Worm (Caenorhabditis elegans): ENCODE results near the gene F07G11.1.

Gene F07G11.1

ce11 chrV:7352186-7353053, 45.2 kb downstream of the F07G11.1 start, which contains the start of the genes srh-231 and srh-275:
Gene srh-231, minus strand, starts transcription at chrV:7352236.
Gene srh-275, plus strand, starts transcription at chrV:7353003.
- no peak for TF ChIP-seq mxl-1 (tag; optimal IDR thresholded peaks at IDR 0.05)
- TF ChIP-seq Y56A3A.18 (GFP tag; IDR thresholded peaks at IDR 0.05) = no peak
- TF ChIP-seq pbrm-1 (GFP tag; IDR thresholded peaks at IDR 0.05) = no peak
- no peak for TF ChIP-seq nfya-1 (tag; optimal IDR thresholded peaks at IDR 0.05; ENCODE audit: borderline replicate concordance, insufficient read depth)
- TF ChIP-seq bed-1 (GFP tag; IDR thresholded peaks at IDR 0.05) = no peak
- TF ChIP-seq hsf-1 (GFP tag; IDR thresholded peaks at IDR 0.05) = no peak

ce11 chrV:7353602-7354001, 46.4 kb downstream of the F07G11.1 start:
- no peak for TF ChIP-seq ceh-91 (GFP tag; IDR thresholded peaks at IDR 0.05)
- no peak for TF ChIP-seq somi-1 (GFP tag; optimal IDR thresholded peaks at IDR 0.05)
- no peak for TF ChIP-seq nfyb-1 (GFP tag; IDR thresholded peaks at IDR 0.05)
- TF ChIP-seq snpc-4 (GFP tag; optimal IDR thresholded peaks at IDR 0.05) = no peak
- TF ChIP-seq snpc-4 (tag; optimal IDR thresholded peaks at IDR 0.05) = no peak
- no peak for TF ChIP-seq lin-40 (tag; optimal IDR thresholded peaks at IDR 0.05)
- TF ChIP-seq Y79H2A.3 (GFP tag; conservative IDR thresholded peaks at IDR 0.05) = no peak
- no peak for TF ChIP-seq aptf-2 (GFP tag; conservative IDR thresholded peaks at IDR 0.05)
- TF ChIP-seq rec-8 (tag; optimal IDR thresholded peaks at IDR 0.05) = no peak
- no peak for TF ChIP-seq hmg-20 (GFP tag; IDR thresholded peaks at IDR 0.05)
- no peak for TF ChIP-seq atf-7 (tag; optimal IDR thresholded peaks at IDR 0.05)
- TF ChIP-seq let-526 (GFP tag; IDR thresholded peaks at IDR 0.05) = no peak
- no peak for TF ChIP-seq F39B2.1 (GFP tag; IDR thresholded peaks at IDR 0.05)
- TF ChIP-seq attf-6 (GFP tag; IDR thresholded peaks at IDR 0.05) = no peak
- TF ChIP-seq hlh-26 (GFP tag; conservative IDR thresholded peaks at IDR 0.05) = no peak
- no peak for TF ChIP-seq xnd-1 (tag; optimal IDR thresholded peaks at IDR 0.05)
- no peak for TF ChIP-seq mel-28 (tag; optimal IDR thresholded peaks at IDR 0.05; ENCODE audit: borderline replicate concordance)
- no peak for TF ChIP-seq F33H1.4 (GFP tag; IDR thresholded peaks at IDR 0.05)
- TF ChIP-seq bed-2 (GFP tag; IDR thresholded peaks at IDR 0.05) = no peak
- TF ChIP-seq B0019.2 (GFP tag; conservative IDR thresholded peaks at IDR 0.05) = no peak
- no peak for TF ChIP-seq zfh-2 (GFP tag; conservative IDR thresholded peaks at IDR 0.05)

ce11 chrV:7355464-7355863, 48.3 kb downstream of the F07G11.1 start, which contains the start of gene tag-293:
Gene tag-293, minus strand, starts transcription at chrV:7355564.
- no peak for TF ChIP-seq ccch-3 (GFP tag; optimal IDR thresholded peaks at IDR 0.05)
- TF ChIP-seq cebp-2 (GFP tag; IDR thresholded peaks at IDR 0.05) = no peak
- no peak for TF ChIP-seq fkh-3 (tag; optimal IDR thresholded peaks at IDR 0.05)
- no peak for TF ChIP-seq lin-54 (GFP tag; optimal IDR thresholded peaks at IDR 0.05)
- TF ChIP-seq ceh-27 (GFP tag; optimal IDR thresholded peaks at IDR 0.05) = no peak
- no peak for TF ChIP-seq bed-2 (GFP tag; IDR thresholded peaks at IDR 0.05)
- no peak for TF ChIP-seq attf-6 (GFP tag; IDR thresholded peaks at IDR 0.05)
- no peak for TF ChIP-seq egl-44 (GFP tag; IDR thresholded peaks at IDR 0.05)
- no peak for TF ChIP-seq Y53G8AR.9 (GFP tag; conservative IDR thresholded peaks at IDR 0.05)
- TF ChIP-seq madf-10 (tag; optimal IDR thresholded peaks at IDR 0.05) = no peak
- no peak for TF ChIP-seq C17E4.6 (GFP tag; IDR thresholded peaks at IDR 0.05)
- no peak for TF ChIP-seq tbp1 (GFP tag; optimal IDR thresholded peaks at IDR 0.05)
- no peak for TF ChIP-seq unc-130 (GFP tag; optimal IDR thresholded peaks at IDR 0.05)
- no peak for TF ChIP-seq him-1 (tag; optimal IDR thresholded peaks at IDR 0.05)
- no peak for TF ChIP-seq Y53F4B.3 (GFP tag; IDR thresholded peaks at IDR 0.05)
- no peak for TF ChIP-seq lin-26 (GFP tag; IDR thresholded peaks at IDR 0.05)

Data from whole organism, young adult.